Worm (Caenorhabditis elegans) whole organism, L3 larva: ENCODE measurements around the gene C27A7.3.

Experiments
- ama-1 ChIP-seq: fragments of 150-350 bp; optimal IDR thresholded peaks from 2 replicates; lab custom pipeline; 2018
- ceh-9 ChIP-seq: sonication (generic microtip); optimal IDR thresholded peaks from 2 replicates; lab custom pipeline; 2018; ENCODE audit warnings: missing biosample characterization, missing genetic modification characterization
- daf-12 ChIP-seq: fragments of 150-350 bp; optimal IDR thresholded peaks from 2 replicates; lab custom pipeline; 2014; ENCODE audit warnings: missing biosample characterization, missing genetic modification reagents, missing genetic modification characterization
- fkh-10 ChIP-seq: sonication (generic microtip); optimal IDR thresholded peaks from 2 replicates; lab custom pipeline; 2017; ENCODE audit warnings: missing biosample characterization, missing genetic modification reagents, missing genetic modification characterization
- lin-15B ChIP-seq: fragments of 150-350 bp; optimal IDR thresholded peaks from 2 replicates; lab custom pipeline; 2014; ENCODE audit warnings: missing biosample characterization, missing genetic modification characterization
- lin-39 ChIP-seq: fragments of 150-350 bp; optimal IDR thresholded peaks from 2 replicates; lab custom pipeline; 2018; ENCODE audit warnings: missing biosample characterization, missing genetic modification reagents, missing genetic modification characterization
- mdl-1 ChIP-seq: fragments of 150-350 bp; optimal IDR thresholded peaks from 2 replicates; lab custom pipeline; 2014; ENCODE audit warnings: missing biosample characterization, missing genetic modification characterization
- nhr-67 ChIP-seq: fragments of 150-350 bp; optimal IDR thresholded peaks from 2 replicates; lab custom pipeline; 2014; ENCODE audit warnings: missing biosample characterization, missing genetic modification characterization
- pha-4 ChIP-seq: fragments of 150-350 bp; optimal IDR thresholded peaks from 2 replicates; lab custom pipeline; 2014; ENCODE audit warnings: missing biosample characterization, missing genetic modification reagents, missing genetic modification characterization

Gene C27A7.3

DNA sequence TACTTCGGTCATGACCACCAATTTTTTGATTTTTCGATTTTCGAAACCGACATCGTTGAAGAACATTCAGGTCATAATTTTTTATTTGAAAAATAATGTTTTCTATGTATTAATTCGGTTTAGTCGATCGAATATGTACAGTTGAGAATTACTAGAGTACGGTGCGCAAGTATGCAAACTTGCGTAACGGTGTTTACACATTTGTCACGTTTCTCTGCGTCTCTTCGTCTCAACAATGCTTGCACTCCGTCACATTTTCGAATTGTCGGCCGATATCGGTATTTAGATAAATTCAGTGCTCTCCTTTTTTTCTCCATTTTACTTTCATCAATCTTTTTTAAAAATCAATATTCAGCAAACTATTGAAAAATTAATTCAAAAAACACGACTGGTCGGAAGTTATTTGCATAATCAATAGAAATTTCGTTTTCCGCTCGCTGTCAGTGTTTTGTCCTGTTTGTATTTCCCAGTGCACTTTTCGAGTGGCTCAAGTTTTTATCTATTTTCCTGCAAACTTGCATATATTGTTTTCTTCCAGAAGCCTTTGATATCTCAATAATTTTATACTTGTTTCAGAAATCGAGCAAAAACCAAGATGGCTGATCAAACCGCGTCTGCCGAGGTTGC lies 50.3 kb downstream of the C27A7.3 start, which contains the start of gene dpy-30 (continued):
- no peak for TF ChIP-seq ama-1 (lab: Kevin White, UChicago)
- no peak for TF ChIP-seq fkh-10
- no peak for TF ChIP-seq mdl-1 (tag; lab: Kevin White, UChicago)
- TF ChIP-seq daf-12 (tag; lab: Kevin White, UChicago), result no peak
- TF ChIP-seq, all 47 proteins: peak for 10

DNA sequence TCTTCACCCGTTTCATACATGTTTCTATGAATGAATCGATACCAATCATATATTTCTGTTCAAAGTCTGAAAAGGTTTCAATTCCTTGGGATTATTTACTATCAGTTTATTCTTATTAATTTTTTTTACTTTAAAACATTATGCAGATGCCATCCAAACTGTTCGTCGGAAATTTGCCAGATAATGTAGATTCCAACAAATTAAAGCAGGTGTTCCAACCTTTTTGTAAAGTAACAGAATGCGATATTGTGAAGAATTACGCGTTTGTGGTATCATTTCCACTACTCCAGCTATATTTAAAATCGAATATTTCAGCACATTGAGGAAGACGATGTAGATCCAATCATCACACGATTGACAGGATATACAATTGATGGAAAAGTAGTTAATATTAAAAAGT lies 51.4 kb downstream of the C27A7.3 start, which contains the start of gene rnp-1:
TSS of gene rnp-1 (plus strand) at position 145 of the 400 bp plus-strand sequence.
- no peak for TF ChIP-seq nhr-67 (tag; lab: Kevin White, UChicago)
- peak; percentile 35 for TF ChIP-seq ama-1 (lab: Kevin White, UChicago)
- no peak for TF ChIP-seq lin-39 (tag; lab: Kevin White, UChicago)
- peak; percentile 10 for TF ChIP-seq pha-4
- no peak for TF ChIP-seq ceh-9 (tag; lab: Kevin White, UChicago)
- TF ChIP-seq lin-15B (tag; lab: Kevin White, UChicago), result no peak
